Worm (Caenorhabditis elegans) whole organism, midembryonic: Measurements from ENCODE around the gene rps-16.

Source experiments
- T22C8.4 ChIP-seq: fragments of 200-800 bp; sonication (Bioruptor generic); IDR thresholded peaks from 2 replicates; pipeline ENCODE4 v1.3.6; 2022; ENCODE audit warnings: missing genetic modification characterization, missing compliant biosample characterization
- cog-1 ChIP-seq: sonication (generic microtip); optimal IDR thresholded peaks from 2 replicates; lab custom pipeline; 2016; ENCODE audit warnings: missing genetic modification characterization, missing compliant biosample characterization
- flt-1 ChIP-seq: fragments of 200-800 bp; sonication (Bioruptor generic); IDR thresholded peaks from 2 replicates; pipeline ENCODE4 v1.3.6; 2022; ENCODE audit warnings: missing genetic modification characterization, missing compliant biosample characterization
- klf-2 ChIP-seq: fragments of 200-800 bp; sonication (Bioruptor generic); conservative IDR thresholded peaks from 2 replicates; pipeline ENCODE4 v1.3.6; 2022; ENCODE audit warnings: missing genetic modification reagents, missing genetic modification characterization, missing compliant biosample characterization
- med-1 ChIP-seq: sonication (generic microtip); optimal IDR thresholded peaks from 2 replicates; lab custom pipeline; 2017; ENCODE audit warnings: missing genetic modification characterization, mild to moderate bottlenecking, missing compliant biosample characterization, antibody characterized with exemption, missing genetic modification reagents; ENCODE audit not compliant: insufficient read depth
- ref-1 ChIP-seq: fragments of 200-800 bp; sonication (Bioruptor generic); conservative IDR thresholded peaks from 2 replicates; pipeline ENCODE4 v1.3.6; 2022; ENCODE audit warnings: missing genetic modification reagents, missing genetic modification characterization, missing compliant biosample characterization
- tab-1 ChIP-seq: fragments of 200-800 bp; sonication (Bioruptor generic); IDR thresholded peaks from 2 replicates; pipeline ENCODE4 v1.3.6; 2022; ENCODE audit warnings: missing genetic modification characterization, missing compliant biosample characterization
- ztf-23 ChIP-seq: fragments of 200-800 bp; sonication (Bioruptor generic); IDR thresholded peaks from 2 replicates; pipeline ENCODE4 v1.3.6; 2022; ENCODE audit warnings: missing genetic modification reagents, missing genetic modification characterization, missing compliant biosample characterization
- ztf-29 ChIP-seq: fragments of 200-800 bp; sonication (Bioruptor generic); IDR thresholded peaks from 2 replicates; pipeline ENCODE4 v1.3.6; 2022; ENCODE audit warnings: missing genetic modification reagents, missing genetic modification characterization, missing compliant biosample characterization

The rps-16 gene

ce11 chrV:14955676-14956075, 44.7 kb downstream of the rps-16 start, which contains the start of gene F02D8.9:
F02D8.9 (minus strand) TSS chrV:14955776.
- TF ChIP-seq tab-1 (GFP tag; lab: Robert Waterston, UW) (no peak), klf-2 (GFP tag; lab: Robert Waterston, UW) (no peak), ztf-23 (GFP tag; lab: Robert Waterston, UW) (no peak), T22C8.4 (GFP tag; lab: Robert Waterston, UW) (no peak), flt-1 (no peak), ref-1 (no peak), ztf-29 (no peak), cog-1 (tag; lab: Kevin White, UChicago) (no peak)

- TF ChIP-seq tab-1 (GFP tag; lab: Robert Waterston, UW) (no peak), cog-1 (tag; lab: Kevin White, UChicago) (no peak), T22C8.4 (GFP tag; lab: Robert Waterston, UW) (no peak), med-1 (no peak), klf-2 (GFP tag; lab: Robert Waterston, UW) (no peak), ztf-29 (no peak), ref-1 (no peak), ztf-23 (GFP tag; lab: Robert Waterston, UW) (no peak), flt-1 (no peak)
These were observed 45.7 kb downstream of the rps-16 start, which contains the start of gene C30G7.5 for ce11 chrV:14954633-14955032. C30G7.5 (minus strand) TSS chrV:14954733.
